Fruit fly (Drosophila melanogaster) whole organism, adult: ENCODE data around the gene CG11085.
A peak's percentile ranks its signal among the peaks of the same experiment; 100 is the strongest.

Experiments used
- CG11617 ChIP-seq: fragments of 200-800 bp; sonication (Bioruptor generic); optimal IDR thresholded peaks from 2 replicates; lab custom pipeline; 2017; ENCODE audit warnings: mild to moderate bottlenecking, missing biosample characterization, missing genetic modification reagents, missing genetic modification characterization
- CG12768 ChIP-seq: fragments of 200-800 bp; sonication (Bioruptor generic); optimal IDR thresholded peaks from 2 replicates; lab custom pipeline; 2017; ENCODE audit warnings: missing biosample characterization, missing genetic modification characterization, mild to moderate bottlenecking, moderate library complexity, missing genetic modification reagents
- CG14711 ChIP-seq: fragments of 200-800 bp; sonication (Bioruptor generic); optimal IDR thresholded peaks from 2 replicates; lab custom pipeline; 2018; ENCODE audit warnings: missing biosample characterization, mild to moderate bottlenecking, missing genetic modification characterization, moderate library complexity
- CG1620 ChIP-seq: fragments of 200-800 bp; sonication (Bioruptor generic); optimal IDR thresholded peaks from 2 replicates; lab custom pipeline; 2016; ENCODE audit warnings: missing biosample characterization, missing genetic modification characterization
- CG33017 ChIP-seq: fragments of 200-800 bp; sonication (Bioruptor generic); optimal IDR thresholded peaks from 2 replicates; lab custom pipeline; 2018; ENCODE audit warnings: missing biosample characterization, mild to moderate bottlenecking, missing genetic modification characterization, moderate library complexity
- CG5204 ChIP-seq: fragments of 200-800 bp; sonication (Bioruptor generic); optimal IDR thresholded peaks from 2 replicates; lab custom pipeline; 2016; ENCODE audit warnings: missing biosample characterization, missing genetic modification characterization
- CG7045 ChIP-seq: fragments of 200-800 bp; sonication (Bioruptor generic); optimal IDR thresholded peaks from 2 replicates; lab custom pipeline; 2017; ENCODE audit warnings: missing biosample characterization, mild to moderate bottlenecking, missing genetic modification characterization
- CG7101 ChIP-seq: fragments of 200-800 bp; sonication (Bioruptor generic); optimal IDR thresholded peaks from 2 replicates; lab custom pipeline; 2018; ENCODE audit warnings: missing biosample characterization, mild to moderate bottlenecking, missing genetic modification characterization, moderate library complexity
- Clk ChIP-seq: fragments of 200-800 bp; sonication (Bioruptor generic); optimal IDR thresholded peaks from 2 replicates; lab custom pipeline; 2017; ENCODE audit warnings: missing biosample characterization, missing genetic modification characterization
- Crg-1 ChIP-seq: fragments of 200-800 bp; sonication (Bioruptor generic); optimal IDR thresholded peaks from 2 replicates; lab custom pipeline; 2016; ENCODE audit warnings: missing biosample characterization, missing genetic modification characterization
- Hr96 ChIP-seq: fragments of 200-800 bp; sonication (Bioruptor generic); optimal IDR thresholded peaks from 2 replicates; lab custom pipeline; 2016; ENCODE audit warnings: missing biosample characterization, missing genetic modification characterization
- Mnt ChIP-seq: fragments of 200-800 bp; sonication (Bioruptor generic); optimal IDR thresholded peaks from 2 replicates; lab custom pipeline; 2016; ENCODE audit warnings: missing biosample characterization, mild to moderate bottlenecking, missing genetic modification characterization
- bab1 ChIP-seq: fragments of 200-800 bp; sonication (Bioruptor generic); optimal IDR thresholded peaks from 3 replicates; lab custom pipeline; 2019; ENCODE audit warnings: missing biosample characterization, mild to moderate bottlenecking, missing genetic modification characterization, moderate library complexity
- cic ChIP-seq: fragments of 200-800 bp; sonication (Bioruptor generic); optimal IDR thresholded peaks from 2 replicates; lab custom pipeline; 2017; ENCODE audit warnings: missing biosample characterization, mild to moderate bottlenecking, missing genetic modification characterization, moderate library complexity
- cnc ChIP-seq, 2 experiments: fragments of >200 bp; optimal IDR thresholded peaks; 2 replicates each; lab custom pipeline; 2017
- kay ChIP-seq: fragments of 200-800 bp; sonication (Bioruptor generic); peaks from one replicate; lab custom pipeline; 2016; ENCODE audit warnings: missing biosample characterization, missing genetic modification characterization, borderline replicate concordance
- ovo ChIP-seq: fragments of 200-800 bp; sonication (Bioruptor generic); optimal IDR thresholded peaks from 2 replicates; lab custom pipeline; 2016; ENCODE audit warnings: missing biosample characterization, missing genetic modification characterization
- pad ChIP-seq: fragments of 200-800 bp; sonication (Bioruptor generic); optimal IDR thresholded peaks from 3 replicates; lab custom pipeline; 2017; ENCODE audit warnings: missing biosample characterization, missing genetic modification characterization, mild to moderate bottlenecking, moderate library complexity, missing genetic modification reagents
- tj ChIP-seq: fragments of 200-800 bp; sonication (Bioruptor generic); optimal IDR thresholded peaks from 3 replicates; lab custom pipeline; 2017; ENCODE audit warnings: missing biosample characterization, mild to moderate bottlenecking, missing genetic modification characterization, moderate library complexity
- toe ChIP-seq: fragments of 200-800 bp; sonication (Bioruptor generic); optimal IDR thresholded peaks from 2 replicates; lab custom pipeline; 2016; ENCODE audit warnings: missing biosample characterization, missing genetic modification characterization

CG11085 gene

DNA sequence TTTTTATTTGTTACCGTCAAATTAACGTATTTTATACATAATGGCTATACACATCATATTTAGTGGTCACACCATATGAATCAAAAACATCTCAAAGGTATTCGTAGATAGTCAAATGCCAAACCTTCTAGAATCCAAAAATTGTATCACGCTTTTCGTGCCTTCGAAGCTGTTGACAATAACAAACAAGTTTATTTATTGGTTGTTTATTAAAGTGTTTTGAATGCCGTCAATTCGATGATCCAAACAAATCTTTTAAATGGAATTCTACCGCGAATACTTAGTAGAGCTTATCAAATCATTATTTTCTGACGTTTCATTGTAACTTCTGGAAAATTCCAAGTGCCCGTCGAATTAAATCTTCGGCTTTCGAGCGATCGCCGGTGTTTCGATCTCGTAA is 50.9 kb downstream of the CG11085 start:
- no peak for TF ChIP-seq pad (GFP tag; lab: Kevin White, UChicago)
- TF ChIP-seq Clk (GFP tag; lab: Kevin White, UChicago): no peak
- TF ChIP-seq cnc (optimal IDR thresholded peaks at IDR 0.05; lab: Kevin White, UChicago): no peak
- no peak for TF ChIP-seq Crg-1
- no peak for TF ChIP-seq CG5204 (GFP tag; lab: Kevin White, UChicago)
- no peak for TF ChIP-seq toe (GFP tag; lab: Kevin White, UChicago)
- no peak for TF ChIP-seq CG12768 (GFP tag; lab: Kevin White, UChicago)
- TF ChIP-seq cic: no peak
- no peak for TF ChIP-seq CG7045 (GFP tag; lab: Kevin White, UChicago)
- no peak for TF ChIP-seq CG7101
- no peak for TF ChIP-seq tj (GFP tag; lab: Kevin White, UChicago)
- no peak for TF ChIP-seq CG14711 (tag; lab: Kevin White, UChicago)
- no peak for TF ChIP-seq CG11617 (GFP tag; lab: Kevin White, UChicago)
- TF ChIP-seq Mnt (GFP tag; lab: Kevin White, UChicago): no peak

DNA sequence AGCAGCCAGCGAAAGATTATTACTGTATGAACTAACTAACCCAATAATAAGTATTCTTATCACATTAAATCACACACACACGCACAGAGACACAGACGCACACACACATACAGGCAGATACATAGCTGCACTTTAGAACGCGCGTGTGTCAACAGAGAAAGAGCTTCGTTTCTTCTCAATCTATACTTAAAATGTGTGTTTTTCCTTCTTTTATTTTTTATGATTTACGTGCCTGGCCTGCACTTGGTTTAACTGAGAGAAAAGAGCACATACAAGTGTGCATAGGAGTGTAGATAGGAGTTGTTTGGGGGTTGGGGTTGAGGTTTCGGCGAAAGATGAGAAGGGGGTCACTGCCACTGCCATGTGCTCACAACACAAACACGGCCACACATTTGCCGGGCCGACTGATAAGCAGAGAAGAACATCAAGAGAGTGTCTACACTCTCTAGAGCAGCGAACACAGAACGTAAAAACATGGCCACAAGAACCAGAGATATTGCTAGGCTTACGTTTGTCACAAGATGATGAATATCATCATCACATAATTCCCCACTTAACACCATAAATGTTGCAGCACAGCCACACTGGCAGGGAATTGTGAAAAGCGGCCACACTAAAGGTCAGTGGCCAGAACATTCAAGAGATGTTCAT is 51.6 kb downstream of the CG11085 start:
- peak; percentile 26 for TF ChIP-seq CG7101
- no peak for TF ChIP-seq CG14711 (tag; lab: Kevin White, UChicago)
- peak; percentile 2 for TF ChIP-seq CG33017 (tag; lab: Kevin White, UChicago)
- no peak for TF ChIP-seq cnc (optimal IDR thresholded peaks at IDR 0.05; lab: Kevin White, UChicago)
- TF ChIP-seq Hr96: no peak
- peak; percentile 3 for TF ChIP-seq bab1
- peak; percentile 94 for TF ChIP-seq Mnt (GFP tag; lab: Kevin White, UChicago)
- TF ChIP-seq cic: peak; percentile 75
- peak; percentile 9 for TF ChIP-seq pad (GFP tag; lab: Kevin White, UChicago)
- peak; percentile 12 for TF ChIP-seq Clk (GFP tag; lab: Kevin White, UChicago)
- TF ChIP-seq ovo (GFP tag; lab: Kevin White, UChicago): peak; percentile 46
- TF ChIP-seq CG7045 (GFP tag; lab: Kevin White, UChicago): no peak
- no peak for TF ChIP-seq Crg-1
- no peak for TF ChIP-seq CG5204 (GFP tag; lab: Kevin White, UChicago)
- peak; percentile 87 for TF ChIP-seq kay (GFP tag; lab: Kevin White, UChicago)
- TF ChIP-seq tj (GFP tag; lab: Kevin White, UChicago): no peak
- no peak for TF ChIP-seq toe (GFP tag; lab: Kevin White, UChicago)
- peak; percentile 9 for TF ChIP-seq CG11617 (GFP tag; lab: Kevin White, UChicago)
- TF ChIP-seq CG12768 (GFP tag; lab: Kevin White, UChicago): peak; percentile 27
- TF ChIP-seq CG1620 (GFP tag; lab: Kevin White, UChicago): no peak

DNA sequence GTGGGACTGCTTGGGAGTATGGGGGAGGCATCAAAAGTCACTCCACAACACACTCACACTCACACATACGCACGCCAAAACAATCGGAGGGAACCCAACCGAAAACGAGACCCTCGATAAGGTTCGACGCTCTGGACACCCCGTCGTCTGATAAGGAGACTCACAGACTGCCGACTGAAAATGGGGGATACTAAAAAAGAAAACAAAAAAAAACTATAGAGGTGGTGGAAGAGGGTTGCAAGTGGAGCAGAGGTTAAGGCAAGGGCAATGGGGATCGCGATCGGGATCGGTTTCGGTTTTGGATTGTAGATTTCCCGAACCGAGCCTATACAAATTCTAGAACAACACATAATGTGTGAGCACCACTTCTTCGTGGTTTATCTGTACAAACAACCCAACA is 52.6 kb downstream of the CG11085 start:
- TF ChIP-seq cic: peak; percentile 19
- TF ChIP-seq CG11617 (GFP tag; lab: Kevin White, UChicago): no peak

DNA sequence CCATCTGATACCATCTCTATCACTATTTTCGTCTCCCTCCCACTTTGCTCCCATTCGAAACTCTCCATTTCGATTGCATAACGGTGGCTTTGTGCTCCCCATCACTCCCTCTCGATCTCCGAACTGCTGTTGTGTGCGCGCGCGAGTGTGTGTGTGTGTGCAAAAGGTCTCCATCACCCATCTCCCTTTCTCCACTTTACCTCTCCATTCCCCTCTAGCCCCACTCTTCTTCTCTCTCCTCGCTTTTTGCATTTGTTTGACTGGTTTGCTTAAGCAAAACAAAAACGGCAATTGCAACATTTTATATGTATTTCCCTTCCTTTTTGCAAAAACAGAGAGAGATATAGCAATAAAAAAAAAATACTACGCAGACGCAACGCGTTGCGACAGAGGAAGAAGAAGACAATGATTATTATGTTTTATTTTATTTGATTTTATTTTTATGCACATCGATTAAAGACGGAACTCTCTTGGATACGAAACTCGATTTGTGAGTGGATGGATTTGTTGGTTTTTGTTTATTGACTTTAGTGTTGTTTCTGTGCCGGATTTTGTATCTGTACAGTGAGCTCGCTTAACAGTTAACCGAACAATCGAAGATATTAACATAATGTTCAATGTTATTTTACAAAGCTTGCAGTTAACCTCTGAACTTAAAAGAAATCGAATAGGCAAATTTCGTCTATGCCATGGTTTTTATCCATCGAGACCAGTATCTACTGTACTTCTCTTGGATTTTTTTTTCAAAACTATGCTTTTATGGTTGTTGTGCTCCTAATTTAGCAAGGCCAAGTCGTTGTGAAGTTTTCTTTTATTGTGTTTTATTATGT is 53.8 kb downstream of the CG11085 start:
- no peak for TF ChIP-seq CG5204 (GFP tag; lab: Kevin White, UChicago)
- TF ChIP-seq Mnt (GFP tag; lab: Kevin White, UChicago): no peak
- TF ChIP-seq CG7045 (GFP tag; lab: Kevin White, UChicago): no peak
- TF ChIP-seq ovo (GFP tag; lab: Kevin White, UChicago): peak; percentile 27
- no peak for TF ChIP-seq CG33017 (tag; lab: Kevin White, UChicago)
- TF ChIP-seq tj (GFP tag; lab: Kevin White, UChicago): no peak
- TF ChIP-seq CG12768 (GFP tag; lab: Kevin White, UChicago): no peak
- TF ChIP-seq CG11617 (GFP tag; lab: Kevin White, UChicago): no peak
- no peak for TF ChIP-seq Crg-1
- peak; percentile 87 for TF ChIP-seq pad (GFP tag; lab: Kevin White, UChicago)
- TF ChIP-seq CG1620 (GFP tag; lab: Kevin White, UChicago): no peak
- TF ChIP-seq kay (GFP tag; lab: Kevin White, UChicago): no peak
- no peak for TF ChIP-seq Hr96
- TF ChIP-seq Clk (GFP tag; lab: Kevin White, UChicago): no peak
- TF ChIP-seq CG14711 (tag; lab: Kevin White, UChicago): peak; percentile 45
- TF ChIP-seq toe (GFP tag; lab: Kevin White, UChicago): no peak
- TF ChIP-seq bab1: peak; percentile 79
- TF ChIP-seq cnc (optimal IDR thresholded peaks at IDR 0.05; lab: Kevin White, UChicago): no peak
- peak; percentile 59 for TF ChIP-seq CG7101
- no peak for TF ChIP-seq cic
